Worm (Caenorhabditis elegans) whole organism, midembryonic: ENCODE results near the gene pals-38.

ENCODE experiments used
- T22C8.4 ChIP-seq: fragments of 200-800 bp; sonication (Bioruptor generic); IDR thresholded peaks from 2 replicates; pipeline ENCODE4 v1.3.6; 2022; ENCODE audit warnings: missing genetic modification characterization, missing compliant biosample characterization
- cog-1 ChIP-seq: sonication (generic microtip); optimal IDR thresholded peaks from 2 replicates; lab custom pipeline; 2016; ENCODE audit warnings: missing genetic modification characterization, missing compliant biosample characterization
- flt-1 ChIP-seq: fragments of 200-800 bp; sonication (Bioruptor generic); IDR thresholded peaks from 2 replicates; pipeline ENCODE4 v1.3.6; 2022; ENCODE audit warnings: missing genetic modification characterization, missing compliant biosample characterization
- ref-1 ChIP-seq: fragments of 200-800 bp; sonication (Bioruptor generic); conservative IDR thresholded peaks from 2 replicates; pipeline ENCODE4 v1.3.6; 2022; ENCODE audit warnings: missing genetic modification reagents, missing genetic modification characterization, missing compliant biosample characterization
- tab-1 ChIP-seq: fragments of 200-800 bp; sonication (Bioruptor generic); IDR thresholded peaks from 2 replicates; pipeline ENCODE4 v1.3.6; 2022; ENCODE audit warnings: missing genetic modification characterization, missing compliant biosample characterization
- ztf-23 ChIP-seq: fragments of 200-800 bp; sonication (Bioruptor generic); IDR thresholded peaks from 2 replicates; pipeline ENCODE4 v1.3.6; 2022; ENCODE audit warnings: missing genetic modification reagents, missing genetic modification characterization, missing compliant biosample characterization
- ztf-29 ChIP-seq: fragments of 200-800 bp; sonication (Bioruptor generic); IDR thresholded peaks from 2 replicates; pipeline ENCODE4 v1.3.6; 2022; ENCODE audit warnings: missing genetic modification reagents, missing genetic modification characterization, missing compliant biosample characterization

- TF ChIP-seq ztf-29 (GFP tag; lab: Robert Waterston, UW) (no peak), flt-1 (GFP tag; lab: Robert Waterston, UW) (no peak), ztf-23 (GFP tag; lab: Robert Waterston, UW) (no peak), T22C8.4 (GFP tag; lab: Robert Waterston, UW) (no peak), tab-1 (GFP tag; lab: Robert Waterston, UW) (no peak), cog-1 (no peak), ref-1 (GFP tag; lab: Robert Waterston, UW) (no peak)
Measured at ce11 chrV:12475360-12475759, 28.6 kb upstream of the pals-38 start.
